Worm (Caenorhabditis elegans) whole organism, L2 larva: ENCODE data around the gene F10G7.5.

Experiments used
- ZK546.5 ChIP-seq: sonication (generic microtip); optimal IDR thresholded peaks from 2 replicates; lab custom pipeline; 2017; ENCODE audit warnings: missing biosample characterization, missing genetic modification characterization
- alr-1 ChIP-seq: fragments of 150-350 bp; optimal IDR thresholded peaks from 2 replicates; lab custom pipeline; 2014; ENCODE audit warnings: missing biosample characterization, missing genetic modification characterization
- ama-1 ChIP-seq: fragments of 150-350 bp; optimal IDR thresholded peaks from 2 replicates; lab custom pipeline; 2018; ENCODE audit warnings: inconsistent platforms
- blmp-1 ChIP-seq: sonication (generic microtip); optimal IDR thresholded peaks from 2 replicates; lab custom pipeline; 2017; ENCODE audit warnings: missing genetic modification characterization, mild to moderate bottlenecking, missing compliant biosample characterization, antibody characterized with exemption, moderate library complexity; ENCODE audit not compliant: insufficient read depth
- egl-27 ChIP-seq: sonication (generic microtip); optimal IDR thresholded peaks from 3 replicates; lab custom pipeline; 2017; ENCODE audit warnings: missing biosample characterization, missing genetic modification reagents, missing genetic modification characterization
- lsy-2 ChIP-seq, 2 experiments: fragments of 150-350 bp in 1 of 2; sonication (generic microtip) in 1 of 2; optimal IDR thresholded peaks; 2 replicates each; lab custom pipeline; 2014 to 2017; ENCODE audit warnings: missing biosample characterization in 2 of 2, missing genetic modification characterization in 2 of 2
- mab-5 ChIP-seq: fragments of 150-350 bp; optimal IDR thresholded peaks from 2 replicates; lab custom pipeline; 2014; ENCODE audit warnings: missing biosample characterization, missing genetic modification characterization
- mdl-1 ChIP-seq, 2 experiments: fragments of 150-350 bp in 1 of 2; sonication (generic microtip) in 1 of 2; optimal IDR thresholded peaks; 2 replicates each; lab custom pipeline; 2017; ENCODE audit warnings: missing biosample characterization in 2 of 2, missing genetic modification characterization in 2 of 2
- skn-1 ChIP-seq: sonication (generic microtip); optimal IDR thresholded peaks from 2 replicates; lab custom pipeline; 2017; ENCODE audit warnings: missing biosample characterization, missing genetic modification characterization

DNA sequence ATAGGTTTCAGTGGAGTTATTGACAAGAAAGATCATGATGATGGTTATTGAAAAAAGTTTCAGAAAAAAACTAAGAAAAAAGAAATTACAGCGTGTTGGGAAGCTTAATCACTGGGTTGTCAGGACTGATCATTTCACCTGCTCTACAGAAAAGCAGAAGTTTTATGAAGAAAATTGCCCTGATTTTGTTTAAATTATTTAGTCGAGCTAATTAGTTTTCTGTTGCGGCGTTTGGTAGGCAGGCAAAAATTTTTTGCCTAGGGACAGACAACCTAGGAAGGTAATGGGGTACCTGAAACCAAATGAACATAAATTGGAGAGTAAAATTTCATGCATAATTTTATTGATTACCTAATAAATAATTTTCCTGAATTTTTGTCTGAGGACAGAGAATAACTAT lies 9.5 kb upstream of the F10G7.5 start, which contains the start of gene sre-40:
- TF ChIP-seq egl-27 (tag; lab: Kevin White, UChicago) (no peak), mdl-1 (tag; optimal IDR thresholded peaks at IDR 0.05; lab: Kevin White, UChicago) (no peak), lsy-2 (tag; optimal IDR thresholded peaks at IDR 0.05; lab: Kevin White, UChicago) (no peak), mab-5 (tag; lab: Kevin White, UChicago) (no peak), skn-1 (tag; lab: Kevin White, UChicago) (no peak), alr-1 (tag; lab: Kevin White, UChicago) (no peak), ZK546.5 (tag; lab: Kevin White, UChicago) (no peak), blmp-1 (tag; lab: Kevin White, UChicago) (no peak), ama-1 (no peak)
